Worm (Caenorhabditis elegans) whole organism, late embryonic: Measurements from ENCODE around the gene pole-4.

Source experiments
- ama-1 ChIP-seq: fragments of 150-350 bp; optimal IDR thresholded peaks from 2 replicates; lab custom pipeline; 2014
- che-1 ChIP-seq: sonication (generic microtip); optimal IDR thresholded peaks from 2 replicates; lab custom pipeline; 2016; ENCODE audit warnings: mild to moderate bottlenecking, missing genetic modification characterization, missing compliant biosample characterization
- elt-2 ChIP-seq: sonication (generic microtip); optimal IDR thresholded peaks from 2 replicates; lab custom pipeline; 2016; ENCODE audit warnings: missing genetic modification reagents, missing genetic modification characterization, missing compliant biosample characterization
- fkh-6 ChIP-seq: sonication (generic microtip); optimal IDR thresholded peaks from 2 replicates; lab custom pipeline; 2016; ENCODE audit warnings: missing genetic modification characterization, missing compliant biosample characterization
- lim-6 ChIP-seq: sonication (generic microtip); optimal IDR thresholded peaks from 2 replicates; lab custom pipeline; 2016; ENCODE audit warnings: missing genetic modification characterization, missing compliant biosample characterization
- pha-4 ChIP-seq: fragments of 150-350 bp; optimal IDR thresholded peaks from 2 replicates; lab custom pipeline; 2018; ENCODE audit warnings: missing biosample characterization, missing genetic modification reagents, missing genetic modification characterization
- pros-1 ChIP-seq: fragments of 150-350 bp; optimal IDR thresholded peaks from 2 replicates; lab custom pipeline; 2014; ENCODE audit warnings: missing biosample characterization, missing genetic modification reagents, missing genetic modification characterization
- unc-55 ChIP-seq: sonication (generic microtip); optimal IDR thresholded peaks from 2 replicates; lab custom pipeline; 2017; ENCODE audit warnings: missing biosample characterization, missing genetic modification reagents, missing genetic modification characterization
- unc-86 ChIP-seq: sonication (generic microtip); optimal IDR thresholded peaks from 2 replicates; lab custom pipeline; 2016; ENCODE audit warnings: missing genetic modification characterization, missing compliant biosample characterization

DNA sequence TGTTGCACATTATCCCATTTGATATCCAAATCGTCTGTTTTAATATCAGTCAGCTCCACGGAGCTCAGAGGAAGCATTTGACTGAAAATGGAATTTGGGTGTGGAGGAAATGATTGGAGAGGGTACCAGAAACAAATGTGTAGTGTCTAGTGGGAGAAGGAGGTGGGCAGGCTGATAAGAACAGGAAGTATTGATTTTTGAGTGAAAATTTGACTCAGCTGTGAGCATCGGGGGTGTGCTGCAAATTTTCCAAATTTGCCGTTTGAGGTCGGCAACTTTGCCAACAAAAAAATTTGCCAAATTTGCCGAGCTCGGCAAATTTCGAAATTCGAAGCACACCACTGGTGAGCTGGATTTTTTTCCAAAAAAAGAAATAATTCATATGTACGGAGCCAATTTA, 11.0 kb downstream of the pole-4 start, which contains the start of gene Y53F4B.1:
- no peak for TF ChIP-seq pros-1 (tag; lab: Kevin White, UChicago)
- no peak for TF ChIP-seq pha-4 (tag; lab: Kevin White, UChicago)
- TF ChIP-seq fkh-6: no peak
- no peak for TF ChIP-seq che-1
- TF ChIP-seq ama-1 (lab: Kevin White, UChicago): no peak
- TF ChIP-seq unc-55 (GFP tag; lab: Kevin White, UChicago): no peak
- no peak for TF ChIP-seq unc-86 (tag; lab: Kevin White, UChicago)
- no peak for TF ChIP-seq elt-2
- TF ChIP-seq lim-6 (tag; lab: Kevin White, UChicago): no peak
